Worm (Caenorhabditis elegans): ENCODE results near the gene F28B4.3.

DNA sequence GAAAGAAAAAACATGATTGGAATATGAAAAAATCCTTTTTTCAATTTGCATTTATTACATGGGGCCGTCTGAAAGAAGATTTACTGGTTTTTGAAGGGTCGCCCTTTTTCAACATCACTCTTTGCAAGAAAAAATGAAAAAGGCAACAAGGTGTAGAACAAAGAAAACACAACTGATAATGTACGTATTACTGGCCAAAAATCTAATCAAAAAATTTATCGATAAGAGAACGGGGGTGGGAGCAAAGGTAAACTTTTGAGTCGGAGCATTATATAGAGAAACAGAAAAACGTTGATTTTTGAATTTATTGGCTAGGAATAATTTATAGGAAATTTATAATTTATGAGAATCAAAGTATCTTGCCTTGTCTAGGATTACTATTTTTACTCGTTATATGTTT, 53.3 kb downstream of the F28B4.3 start:
- no peak for TF ChIP-seq F13C5.2 (tag; optimal IDR thresholded peaks at IDR 0.05)
- no peak for TF ChIP-seq ama-1 (optimal IDR thresholded peaks at IDR 0.05)
- no peak for TF ChIP-seq scrt-1 (GFP tag; IDR thresholded peaks at IDR 0.05)
- no peak for TF ChIP-seq B0310.2 (tag; optimal IDR thresholded peaks at IDR 0.05)
- no peak for TF ChIP-seq hmg-4 (GFP tag; optimal IDR thresholded peaks at IDR 0.05)
- no peak for TF ChIP-seq ceh-13 (GFP tag; optimal IDR thresholded peaks at IDR 0.05)
- TF ChIP-seq tbx-37 (GFP tag; conservative IDR thresholded peaks at IDR 0.05): no peak
- no peak for TF ChIP-seq flt-1 (GFP tag; IDR thresholded peaks at IDR 0.05)
- TF ChIP-seq aly-1 (tag; optimal IDR thresholded peaks at IDR 0.05): no peak
- no peak for TF ChIP-seq tra-4 (tag; optimal IDR thresholded peaks at IDR 0.05)
- TF ChIP-seq sea-1 (GFP tag; conservative IDR thresholded peaks at IDR 0.05): no peak

All from whole organism, early embryonic.